Worm (Caenorhabditis elegans) whole organism, mixed stage, embryonic: ENCODE data around the gene dod-6.

Experiments used
- ces-1 ChIP-seq: fragments of 150-350 bp; optimal IDR thresholded peaks from 2 replicates; lab custom pipeline; 2014; ENCODE audit warnings: missing biosample characterization, missing genetic modification reagents, missing genetic modification characterization
- elt-1 ChIP-seq: sonication (generic microtip); optimal IDR thresholded peaks from 2 replicates; lab custom pipeline; 2017; ENCODE audit warnings: missing genetic modification characterization, mild to moderate bottlenecking, missing compliant biosample characterization, antibody characterized with exemption, moderate library complexity, borderline replicate concordance; ENCODE audit not compliant: insufficient read depth
- elt-3 ChIP-seq: fragments of 150-350 bp; optimal IDR thresholded peaks from 2 replicates; lab custom pipeline; 2014; ENCODE audit warnings: missing biosample characterization, missing genetic modification characterization
- lin-32 ChIP-seq: fragments of 200-800 bp; sonication (Bioruptor generic); optimal IDR thresholded peaks from 2 replicates; lab custom pipeline; 2018; ENCODE audit warnings: mild to moderate bottlenecking, missing genetic modification characterization, missing compliant biosample characterization
- mab-5 ChIP-seq: fragments of 150-350 bp; optimal IDR thresholded peaks from 2 replicates; lab custom pipeline; 2014; ENCODE audit warnings: missing biosample characterization, missing genetic modification characterization
- pha-4 ChIP-seq: fragments of 150-350 bp; optimal IDR thresholded peaks from 2 replicates; lab custom pipeline; 2018; ENCODE audit warnings: missing biosample characterization, missing genetic modification reagents, missing genetic modification characterization
- unc-39 ChIP-seq: fragments of 150-350 bp; optimal IDR thresholded peaks from 2 replicates; lab custom pipeline; 2014; ENCODE audit warnings: missing biosample characterization, missing genetic modification characterization
- unc-62 ChIP-seq: fragments of 150-350 bp; optimal IDR thresholded peaks from 2 replicates; lab custom pipeline; 2014; ENCODE audit warnings: missing biosample characterization, missing genetic modification reagents, missing genetic modification characterization
- zip-8 ChIP-seq: fragments of 150-350 bp; optimal IDR thresholded peaks from 2 replicates; lab custom pipeline; 2014; ENCODE audit warnings: missing biosample characterization, missing genetic modification characterization

ce11 chrIII:10194569-10194968 lies 2.9 kb upstream of the dod-6 start:
- TF ChIP-seq ces-1 (GFP tag; lab: Kevin White, UChicago) (no peak), unc-62 (GFP tag; lab: Kevin White, UChicago) (no peak), mab-5 (tag; lab: Kevin White, UChicago) (no peak), elt-1 (tag; lab: Kevin White, UChicago) (no peak), lin-32 (GFP tag; lab: Kevin White, UChicago) (no peak), pha-4 (no peak), unc-39 (tag; lab: Kevin White, UChicago) (no peak), zip-8 (tag; lab: Kevin White, UChicago) (no peak), elt-3 (tag; lab: Kevin White, UChicago) (no peak)
